Worm (Caenorhabditis elegans) whole organism, young adult: ENCODE measurements around the gene mbk-1.

Source experiments
- C06A6.2 ChIP-seq: fragments of 200-800 bp; sonication (Bioruptor generic); conservative IDR thresholded peaks from 2 replicates; pipeline ENCODE4 v1.3.6; 2022; ENCODE audit warnings: missing genetic modification characterization, missing compliant biosample characterization
- F22D6.2 ChIP-seq: sonication (generic microtip); optimal IDR thresholded peaks from 2 replicates; lab custom pipeline; 2016; ENCODE audit warnings: mild to moderate bottlenecking, missing genetic modification characterization, missing compliant biosample characterization
- F52B5.7 ChIP-seq: sonication (generic microtip); optimal IDR thresholded peaks from 2 replicates; lab custom pipeline; 2016; ENCODE audit warnings: mild to moderate bottlenecking, missing genetic modification characterization, missing compliant biosample characterization
- K12H6.12 ChIP-seq: fragments of 200-800 bp; sonication (Bioruptor generic); optimal IDR thresholded peaks from 2 replicates; lab custom pipeline; 2018; ENCODE audit warnings: mild to moderate bottlenecking, missing genetic modification characterization, missing compliant biosample characterization
- Y79H2A.3 ChIP-seq: fragments of 200-800 bp; sonication (Bioruptor generic); conservative IDR thresholded peaks from 2 replicates; pipeline ENCODE4 v1.3.6; 2022; ENCODE audit warnings: missing genetic modification reagents, missing genetic modification characterization, missing compliant biosample characterization
- ceh-40 ChIP-seq: fragments of 200-800 bp; sonication (Bioruptor generic); IDR thresholded peaks from 2 replicates; pipeline ENCODE4 v1.3.6; 2022; ENCODE audit warnings: missing genetic modification characterization, missing compliant biosample characterization
- him-1 ChIP-seq: sonication (generic microtip); optimal IDR thresholded peaks from 2 replicates; lab custom pipeline; 2016; ENCODE audit warnings: missing genotype, missing genetic modification reagents, missing genetic modification characterization, missing compliant biosample characterization
- lin-54 ChIP-seq: fragments of 200-800 bp; sonication (Bioruptor generic); optimal IDR thresholded peaks from 2 replicates; lab custom pipeline; 2018; ENCODE audit warnings: mild to moderate bottlenecking, missing genetic modification characterization, missing compliant biosample characterization
- madf-10 ChIP-seq: sonication (generic microtip); optimal IDR thresholded peaks from 2 replicates; lab custom pipeline; 2016; ENCODE audit warnings: mild to moderate bottlenecking, missing genetic modification characterization, missing compliant biosample characterization
- madf-6 ChIP-seq: fragments of 200-800 bp; sonication (Bioruptor generic); IDR thresholded peaks from 2 replicates; pipeline ENCODE4 v1.3.6; 2022; ENCODE audit warnings: missing genetic modification reagents, missing genetic modification characterization, missing compliant biosample characterization
- nfya-2 ChIP-seq: fragments of 200-800 bp; sonication (Bioruptor generic); IDR thresholded peaks from 2 replicates; pipeline ENCODE4 v1.3.6; 2022; ENCODE audit warnings: missing genetic modification reagents, missing genetic modification characterization, missing compliant biosample characterization
- snpc-4 ChIP-seq, 5 experiments: fragments of 150-350 bp in 1 of 5; sonication (generic microtip) in 4 of 5; optimal IDR thresholded peaks; 2 replicates each; lab custom pipeline; 2014 to 2018; ENCODE audit warnings: missing genetic modification characterization in 5 of 5, missing biosample characterization in 3 of 5, antibody characterized with exemption in 2 of 5, mild to moderate bottlenecking in 2 of 5, missing compliant biosample characterization in 2 of 5, missing genotype in 2 of 5, moderate library complexity in 2 of 5, missing genetic modification reagents in 1 of 5
- tbx-9 ChIP-seq: sonication (generic microtip); optimal IDR thresholded peaks from 2 replicates; lab custom pipeline; 2016; ENCODE audit warnings: borderline replicate concordance, missing genetic modification characterization, inconsistent platforms, missing compliant biosample characterization
- unc-62 ChIP-seq: fragments of 150-350 bp; optimal IDR thresholded peaks from 2 replicates; lab custom pipeline; 2014; ENCODE audit warnings: missing biosample characterization, missing genetic modification reagents, missing genetic modification characterization

- no peak for TF ChIP-seq Y79H2A.3
- no peak for TF ChIP-seq F52B5.7 (tag; lab: Kevin White, UChicago)
- TF ChIP-seq K12H6.12: no peak
- no peak for TF ChIP-seq tbx-9
- TF ChIP-seq him-1: no peak
- TF ChIP-seq snpc-4 (GFP tag; optimal IDR thresholded peaks at IDR 0.05; lab: Kevin White, UChicago): no peak
- TF ChIP-seq snpc-4 (tag; optimal IDR thresholded peaks at IDR 0.05; lab: Kevin White, UChicago): no peak
- no peak for TF ChIP-seq unc-62 (GFP tag; lab: Kevin White, UChicago)
- TF ChIP-seq madf-10 (tag; lab: Kevin White, UChicago): no peak
- TF ChIP-seq madf-6 (GFP tag; lab: Robert Waterston, UW): no peak
- TF ChIP-seq lin-54 (GFP tag; lab: Kevin White, UChicago): no peak
- no peak for TF ChIP-seq C06A6.2 (GFP tag; lab: Robert Waterston, UW)
- no peak for TF ChIP-seq nfya-2 (GFP tag; lab: Robert Waterston, UW)
- TF ChIP-seq F22D6.2 (tag; lab: Kevin White, UChicago): no peak
- TF ChIP-seq ceh-40: no peak
Measured at ce11 chrX:14861752-14862151, 37.4 kb upstream of the mbk-1 start, which contains the start of gene dmd-4.
